Worm (Caenorhabditis elegans): Measurements from ENCODE around the gene Y42H9AR.2.

DNA sequence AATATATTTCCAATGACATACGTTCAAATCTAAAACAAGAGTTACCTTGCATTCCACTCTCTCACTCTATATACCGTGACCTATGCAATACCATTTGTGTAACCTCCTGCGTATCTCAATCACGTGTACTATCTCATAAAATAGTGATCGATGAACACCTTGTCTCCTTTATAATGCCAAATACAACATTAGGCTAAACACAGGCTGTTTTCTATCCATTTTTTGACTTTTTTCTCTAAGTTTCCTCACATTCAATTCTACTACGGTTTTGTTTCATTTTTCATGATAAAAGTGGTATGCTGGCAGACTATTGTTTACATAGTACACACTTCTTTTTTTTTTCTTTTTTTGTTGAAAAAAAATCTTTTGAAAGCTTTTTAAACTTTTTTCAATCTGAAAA, 46.6 kb downstream of the Y42H9AR.2 start:
- TF ChIP-seq ceh-6 (GFP tag; optimal IDR thresholded peaks at IDR 0.05) (no peak), hlh-8 (tag; optimal IDR thresholded peaks at IDR 0.05) (no peak), T23F11.4 (GFP tag; optimal IDR thresholded peaks at IDR 0.05) (no peak), pat-9 (tag; optimal IDR thresholded peaks at IDR 0.05) (no peak), pha-4 (tag; optimal IDR thresholded peaks at IDR 0.05) (no peak), ama-1 (optimal IDR thresholded peaks at IDR 0.05) (no peak), rnt-1 (tag; optimal IDR thresholded peaks at IDR 0.05) (no peak), che-1 (tag; optimal IDR thresholded peaks at IDR 0.05) (no peak), ztf-16 (tag; optimal IDR thresholded peaks at IDR 0.05) (no peak), sdc-2 (tag; optimal IDR thresholded peaks at IDR 0.05) (no peak), ceh-48 (tag; optimal IDR thresholded peaks at IDR 0.05) (no peak), ceh-34 (tag; optimal IDR thresholded peaks at IDR 0.05) (no peak)
